Fruit fly (Drosophila melanogaster): ENCODE results near the gene vn.

DNA sequence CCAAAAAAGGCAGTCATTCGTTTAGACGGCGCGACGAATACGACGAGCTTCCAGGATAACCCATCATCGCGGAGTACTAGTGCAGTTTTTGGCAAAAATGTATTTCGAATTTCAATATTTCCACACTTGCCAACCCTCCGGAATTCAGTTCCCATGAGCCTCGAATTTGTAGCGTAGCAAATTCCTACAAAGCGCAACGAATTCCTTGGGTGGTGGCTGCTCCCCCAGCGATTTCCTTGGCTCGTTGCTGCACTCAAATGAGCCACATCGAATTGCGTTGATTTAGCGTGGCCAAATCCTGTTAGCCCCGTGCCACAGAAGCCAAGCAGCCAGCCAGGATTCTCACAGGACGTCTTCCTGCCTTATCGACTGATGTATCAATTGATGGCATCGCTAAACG, 39.3 kb upstream of the vn start:
- TF ChIP-seq CG8478 (optimal IDR thresholded peaks at IDR 0.05), result no peak
- no peak for TF ChIP-seq CTCF (optimal IDR thresholded peaks at IDR 0.05)

Data from S2 (cell line).